Fruit fly (Drosophila melanogaster) whole organism, embryonic: ENCODE measurements around the gene Hpd.
A peak's percentile ranks its signal among the peaks of the same experiment; 100 is the strongest.

ENCODE experiments used
- ATbp ChIP-seq: fragments of 200-800 bp; sonication (Bioruptor generic); optimal IDR thresholded peaks from 2 replicates; lab custom pipeline; 2017; ENCODE audit warnings: missing biosample characterization, mild to moderate bottlenecking, missing genetic modification characterization, missing genetic modification reagents
- CG10267 ChIP-seq: fragments of 200-800 bp; sonication (Bioruptor generic); optimal IDR thresholded peaks from 2 replicates; lab custom pipeline; 2018; ENCODE audit warnings: missing biosample characterization, mild to moderate bottlenecking, missing genetic modification characterization, moderate library complexity
- CG10431 ChIP-seq: fragments of 200-800 bp; sonication (Bioruptor generic); optimal IDR thresholded peaks from 3 replicates; lab custom pipeline; 2018; ENCODE audit warnings: missing biosample characterization, mild to moderate bottlenecking, missing genetic modification characterization
- CG12104 ChIP-seq: fragments of 200-800 bp; sonication (Bioruptor generic); optimal IDR thresholded peaks from 3 replicates; lab custom pipeline; 2016; ENCODE audit warnings: missing biosample characterization, missing genetic modification characterization
- CG12942 ChIP-seq: fragments of 200-800 bp; sonication (Bioruptor generic); optimal IDR thresholded peaks from 3 replicates; lab custom pipeline; 2016; ENCODE audit warnings: missing biosample characterization, missing genetic modification characterization
- CG13894 ChIP-seq: fragments of 200-800 bp; sonication (Bioruptor generic); optimal IDR thresholded peaks from 3 replicates; lab custom pipeline; 2018; ENCODE audit warnings: missing biosample characterization, mild to moderate bottlenecking, missing genetic modification characterization, moderate library complexity
- CG14667 ChIP-seq: fragments of 200-800 bp; sonication (Bioruptor generic); IDR thresholded peaks from 2 replicates; pipeline ENCODE4 v1.3.6; 2022; ENCODE audit warnings: missing biosample characterization, missing genetic modification characterization
- CG15479 ChIP-seq: fragments of 200-800 bp; sonication (Bioruptor generic); optimal IDR thresholded peaks from 3 replicates; lab custom pipeline; 2019; ENCODE audit warnings: missing biosample characterization, mild to moderate bottlenecking, missing genetic modification characterization, moderate library complexity
- CG15601 ChIP-seq: fragments of 200-800 bp; sonication (Bioruptor generic); optimal IDR thresholded peaks from 3 replicates; lab custom pipeline; 2019; ENCODE audit warnings: missing biosample characterization, mild to moderate bottlenecking, missing genetic modification characterization, moderate library complexity
- CG16815 ChIP-seq: fragments of 200-800 bp; sonication (Bioruptor generic); optimal IDR thresholded peaks from 3 replicates; lab custom pipeline; 2017; ENCODE audit warnings: missing biosample characterization, mild to moderate bottlenecking, missing genetic modification characterization
- CG4404 ChIP-seq: fragments of 200-800 bp; sonication (Bioruptor generic); IDR thresholded peaks from 2 replicates; pipeline ENCODE4 v1.3.6; 2022; ENCODE audit warnings: missing biosample characterization, missing genetic modification characterization
- CG7271 ChIP-seq: fragments of 200-800 bp; sonication (Bioruptor generic); optimal IDR thresholded peaks from 2 replicates; lab custom pipeline; 2018; ENCODE audit warnings: missing biosample characterization, mild to moderate bottlenecking, missing genetic modification characterization, moderate library complexity
- CG7372 ChIP-seq: fragments of 200-800 bp; sonication (Bioruptor generic); IDR thresholded peaks from 2 replicates; pipeline ENCODE4 v1.3.6; 2022; ENCODE audit warnings: missing biosample characterization, missing genetic modification characterization
- CG8924 ChIP-seq: fragments of 200-800 bp; optimal IDR thresholded peaks from 3 replicates; lab custom pipeline; 2019; ENCODE audit warnings: missing biosample characterization, mild to moderate bottlenecking, missing genetic modification characterization, moderate library complexity
- CG9437 ChIP-seq: fragments of 200-800 bp; sonication (Bioruptor generic); optimal IDR thresholded peaks from 2 replicates; lab custom pipeline; 2018; ENCODE audit warnings: missing biosample characterization, mild to moderate bottlenecking, missing genetic modification characterization
- D19A ChIP-seq: fragments of 200-800 bp; optimal IDR thresholded peaks from 3 replicates; lab custom pipeline; 2019; ENCODE audit warnings: missing biosample characterization, mild to moderate bottlenecking, missing genetic modification characterization, moderate library complexity
- Ets65A ChIP-seq: fragments of 200-800 bp; sonication (Bioruptor generic); peaks from one replicate; lab custom pipeline; 2016; ENCODE audit warnings: missing biosample characterization, missing genetic modification characterization
- Fer2 ChIP-seq: fragments of 200-800 bp; sonication (Bioruptor generic); optimal IDR thresholded peaks from 2 replicates; lab custom pipeline; 2018; ENCODE audit warnings: missing biosample characterization, mild to moderate bottlenecking, missing genetic modification characterization, moderate library complexity
- H2.0 ChIP-seq: fragments of 200-800 bp; sonication (Bioruptor generic); IDR thresholded peaks from 2 replicates; pipeline ENCODE4 v1.3.6; 2022; ENCODE audit warnings: missing biosample characterization, missing genetic modification characterization
- HLHmδ ChIP-seq: fragments of 200-800 bp; sonication (Bioruptor generic); optimal IDR thresholded peaks from 2 replicates; lab custom pipeline; 2018; ENCODE audit warnings: missing biosample characterization, mild to moderate bottlenecking, missing genetic modification characterization, moderate library complexity
- Hr39 ChIP-seq: fragments of >200 bp; optimal IDR thresholded peaks from 2 replicates; lab custom pipeline; 2017
- Hsf ChIP-seq: fragments of 200-800 bp; sonication (Bioruptor generic); optimal IDR thresholded peaks from 3 replicates; lab custom pipeline; 2016; ENCODE audit warnings: missing biosample characterization, missing genetic modification characterization
- Mes4 ChIP-seq: fragments of 200-800 bp; sonication (Bioruptor generic); optimal IDR thresholded peaks from 2 replicates; lab custom pipeline; 2016; ENCODE audit warnings: missing biosample characterization, missing genetic modification characterization
- NFAT ChIP-seq: fragments of 200-800 bp; sonication (Bioruptor generic); IDR thresholded peaks from 2 replicates; pipeline ENCODE4 v1.3.6; 2022; ENCODE audit warnings: missing biosample characterization, missing genetic modification characterization
- Neu2 ChIP-seq: fragments of 200-800 bp; sonication (Bioruptor generic); optimal IDR thresholded peaks from 3 replicates; lab custom pipeline; 2016; ENCODE audit warnings: missing biosample characterization, missing genetic modification characterization, borderline replicate concordance
- Poxn ChIP-seq: fragments of 200-800 bp; sonication (Bioruptor generic); IDR thresholded peaks from 2 replicates; pipeline ENCODE4 v1.3.6; 2022; ENCODE audit warnings: missing biosample characterization, missing genetic modification characterization
- Ravus ChIP-seq: fragments of 200-800 bp; sonication (Bioruptor generic); IDR thresholded peaks from 2 replicates; pipeline ENCODE4 v1.3.6; 2022; ENCODE audit warnings: missing biosample characterization, missing genetic modification characterization
- Scr ChIP-seq: fragments of 200-800 bp; sonication (Bioruptor generic); IDR thresholded peaks from 2 replicates; pipeline ENCODE4 v1.3.6; 2022; ENCODE audit warnings: missing biosample characterization, missing genetic modification characterization; ENCODE audit not compliant: partially characterized antibody
- Ssrp ChIP-seq: fragments of 200-800 bp; sonication (Bioruptor generic); optimal IDR thresholded peaks from 2 replicates; lab custom pipeline; 2018; ENCODE audit warnings: missing biosample characterization, mild to moderate bottlenecking, missing genetic modification characterization, moderate library complexity
- Xrp1 ChIP-seq: fragments of 200-800 bp; sonication (Bioruptor generic); IDR thresholded peaks from 2 replicates; pipeline ENCODE4 v1.3.6; 2022; ENCODE audit warnings: missing biosample characterization, missing genetic modification characterization
- ab ChIP-seq: fragments of 200-800 bp; sonication (Bioruptor generic); optimal IDR thresholded peaks from 2 replicates; lab custom pipeline; 2016; ENCODE audit warnings: missing biosample characterization, missing genetic modification characterization
- ato ChIP-seq: fragments of 200-800 bp; sonication (Bioruptor generic); IDR thresholded peaks from 2 replicates; pipeline ENCODE4 v1.3.6; 2022; ENCODE audit warnings: missing biosample characterization, missing genetic modification characterization; ENCODE audit not compliant: partially characterized antibody
- bcd ChIP-seq: fragments of 200-800 bp; sonication (Bioruptor generic); optimal IDR thresholded peaks from 2 replicates; lab custom pipeline; 2017; ENCODE audit warnings: missing biosample characterization, mild to moderate bottlenecking, missing genetic modification characterization
- cato ChIP-seq: fragments of 200-800 bp; sonication (Bioruptor generic); optimal IDR thresholded peaks from 2 replicates; lab custom pipeline; 2016; ENCODE audit warnings: missing biosample characterization, missing genetic modification characterization, borderline replicate concordance
- chm ChIP-seq: fragments of 200-800 bp; sonication (Bioruptor generic); IDR thresholded peaks from 2 replicates; pipeline ENCODE4 v1.3.6; 2022; ENCODE audit warnings: missing biosample characterization, missing genetic modification characterization
- croc ChIP-seq: fragments of 200-800 bp; sonication (Bioruptor generic); conservative IDR thresholded peaks from 3 replicates; pipeline ENCODE4 v1.3.6; 2022; ENCODE audit warnings: missing biosample characterization, missing genetic modification characterization
- crol ChIP-seq: fragments of 200-800 bp; sonication (Bioruptor generic); IDR thresholded peaks from 2 replicates; pipeline ENCODE4 v1.3.6; 2022; ENCODE audit warnings: missing biosample characterization, missing genetic modification characterization
- esg ChIP-seq: fragments of 200-800 bp; sonication (Bioruptor generic); conservative IDR thresholded peaks from 2 replicates; pipeline ENCODE4 v1.3.6; 2022; ENCODE audit warnings: missing biosample characterization, missing genetic modification characterization
- ftz-f1 ChIP-seq: fragments of 200-800 bp; sonication (Bioruptor generic); optimal IDR thresholded peaks from 2 replicates; lab custom pipeline; 2016; ENCODE audit warnings: missing biosample characterization, missing genetic modification characterization
- gcm ChIP-seq: fragments of 200-800 bp; sonication (Bioruptor generic); optimal IDR thresholded peaks from 2 replicates; lab custom pipeline; 2019; ENCODE audit warnings: missing biosample characterization, mild to moderate bottlenecking, missing genetic modification characterization, moderate library complexity
- gt ChIP-seq: fragments of 200-800 bp; sonication (Bioruptor generic); IDR thresholded peaks from 2 replicates; pipeline ENCODE4 v1.3.6; 2022; ENCODE audit warnings: missing biosample characterization, missing genetic modification characterization
- ken ChIP-seq: fragments of 200-800 bp; sonication (Bioruptor generic); IDR thresholded peaks from 3 replicates; pipeline ENCODE4 v1.3.6; 2022; ENCODE audit warnings: missing biosample characterization, missing genetic modification characterization
- repo ChIP-seq: fragments of 200-800 bp; sonication (Bioruptor generic); optimal IDR thresholded peaks from 2 replicates; lab custom pipeline; 2016; ENCODE audit warnings: missing biosample characterization, missing genetic modification characterization
- ro ChIP-seq: fragments of 200-800 bp; sonication (Bioruptor generic); IDR thresholded peaks from 2 replicates; pipeline ENCODE4 v1.3.6; 2022; ENCODE audit warnings: missing biosample characterization, missing genetic modification characterization
- slp2 ChIP-seq: fragments of 200-800 bp; sonication (Bioruptor generic); optimal IDR thresholded peaks from 2 replicates; lab custom pipeline; 2016; ENCODE audit warnings: missing biosample characterization, missing genetic modification characterization
- sna ChIP-seq: fragments of 200-800 bp; sonication (Bioruptor generic); IDR thresholded peaks from 2 replicates; pipeline ENCODE4 v1.3.6; 2022; ENCODE audit warnings: missing biosample characterization, missing genetic modification characterization; ENCODE audit not compliant: partially characterized antibody
- yki ChIP-seq: fragments of >200 bp; optimal IDR thresholded peaks from 3 replicates; lab custom pipeline; 2018
- zen ChIP-seq: fragments of 200-800 bp; sonication (Bioruptor generic); optimal IDR thresholded peaks from 3 replicates; lab custom pipeline; 2018; ENCODE audit warnings: missing biosample characterization, mild to moderate bottlenecking, missing genetic modification characterization, moderate library complexity
- zf30C ChIP-seq: fragments of 200-800 bp; sonication (Bioruptor generic); optimal IDR thresholded peaks from 3 replicates; lab custom pipeline; 2018; ENCODE audit warnings: missing biosample characterization, mild to moderate bottlenecking, missing genetic modification characterization

The Hpd gene

DNA sequence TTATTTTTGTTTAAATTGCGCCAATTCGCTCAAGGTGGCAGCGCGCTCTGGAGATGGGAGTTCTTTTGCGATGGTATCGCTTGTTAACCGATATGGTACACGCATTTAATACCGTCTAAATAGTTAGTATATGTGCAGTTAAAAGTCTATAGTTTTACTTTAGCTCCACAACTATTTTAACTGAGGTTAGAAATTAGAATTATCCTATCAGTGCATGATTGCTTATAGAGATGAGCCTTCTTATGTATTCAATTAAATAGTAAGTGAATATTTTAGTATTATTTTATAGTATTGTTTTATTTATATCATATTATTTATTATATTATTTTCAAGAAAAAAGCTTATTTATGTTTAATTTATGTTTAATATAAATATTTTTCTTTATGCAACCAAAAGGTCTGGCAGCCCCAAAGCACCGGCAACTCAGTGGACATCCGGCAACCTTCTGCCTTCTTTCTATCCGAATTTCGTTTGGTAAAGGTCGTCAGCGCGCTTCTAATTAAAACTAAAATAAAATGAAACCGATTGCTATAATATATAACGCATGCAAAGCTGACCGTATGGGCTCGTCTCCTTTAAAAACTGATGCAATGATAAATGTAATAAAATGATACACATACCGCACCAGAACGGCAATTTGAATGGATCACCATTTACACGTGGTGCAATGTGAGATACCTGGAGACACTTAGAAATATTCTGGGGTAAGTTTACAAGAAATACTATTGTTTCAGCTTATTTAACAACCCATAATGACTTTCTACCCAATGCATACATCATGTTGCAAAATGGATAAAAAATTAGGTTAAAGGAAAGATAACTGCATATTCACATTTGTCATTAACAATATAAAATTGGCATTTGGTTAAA is 13.4 kb upstream of the Hpd start, which contains the start of gene CG5199 (continued):
- TF ChIP-seq gt (GFP tag; lab: Robert Waterston, UW) (no peak), chm (GFP tag; lab: Robert Waterston, UW) (no peak), HLHmδ (GFP tag; lab: Kevin White, UChicago) (no peak), CG7372 (GFP tag; lab: Robert Waterston, UW) (peak; percentile 65), Ravus (GFP tag; lab: Robert Waterston, UW) (peak; percentile 5; the same call in 1 of the 2 replicates), CG4404 (GFP tag; lab: Robert Waterston, UW) (peak; percentile 69; the same call in 1 of the 2 replicates), D19A (tag; lab: Kevin White, UChicago) (peak; percentile 49), sna (GFP tag; lab: Robert Waterston, UW) (peak; percentile 60; the same call in 1 of the 2 replicates), ab (GFP tag; lab: Kevin White, UChicago) (no peak), CG8924 (peak; percentile 80), esg (GFP tag; lab: Robert Waterston, UW) (peak; percentile 33; the same call in 1 of the 2 replicates), ken (GFP tag; lab: Robert Waterston, UW) (0 out of 3 replicates have a peak, but pooled peaks have one; percentile 18), bcd (GFP tag; lab: Kevin White, UChicago) (peak; percentile 77), Ssrp (tag; lab: Kevin White, UChicago) (peak; percentile 81), slp2 (GFP tag; lab: Kevin White, UChicago) (no peak), CG10431 (GFP tag; lab: Kevin White, UChicago) (no peak), Mes4 (no peak), CG13894 (tag; lab: Kevin White, UChicago) (no peak), NFAT (peak; percentile 69), repo (GFP tag; lab: Kevin White, UChicago) (no peak), ATbp (GFP tag; lab: Kevin White, UChicago) (no peak), CG10267 (tag; lab: Kevin White, UChicago) (peak; percentile 69), Poxn (no peak), CG15601 (peak; percentile 65), CG9437 (GFP tag; lab: Kevin White, UChicago) (peak; percentile 72), ftz-f1 (GFP tag; lab: Kevin White, UChicago) (peak; percentile 37), Hr39 (lab: Kevin White, UChicago) (no peak), Fer2 (peak; percentile 29), Xrp1 (peak; percentile 67), CG14667 (peak; percentile 60), crol (GFP tag; lab: Robert Waterston, UW) (no peak; the same call in 1 of the 2 replicates), CG16815 (GFP tag; lab: Kevin White, UChicago) (peak; percentile 37), croc (GFP tag; lab: Robert Waterston, UW) (peak; percentile 57), gcm (peak; percentile 49), H2.0 (GFP tag; lab: Robert Waterston, UW) (peak; percentile 46; the same call in 1 of the 2 replicates), Hsf (peak; percentile 13), ato (GFP tag; lab: Robert Waterston, UW) (peak; percentile 32; the same call in 1 of the 2 replicates), CG7271 (no peak), CG15479 (peak; percentile 43), Ets65A (GFP tag; lab: Kevin White, UChicago) (peak; percentile 92), zf30C (peak; percentile 86), ro (GFP tag; lab: Robert Waterston, UW) (no peak), zen (tag; lab: Kevin White, UChicago) (peak; percentile 60), cato (GFP tag; lab: Kevin White, UChicago) (peak; percentile 27), yki (lab: Kevin White, UChicago) (no peak), Neu2 (GFP tag; lab: Kevin White, UChicago) (no peak), CG12104 (GFP tag; lab: Kevin White, UChicago) (peak; percentile 49), CG12942 (GFP tag; lab: Kevin White, UChicago) (peak; percentile 50), Scr (peak; percentile 89)
